Worm (Caenorhabditis elegans): ENCODE data around the gene F14D2.7.

- TF ChIP-seq zag-1 (tag; optimal IDR thresholded peaks at IDR 0.05) (no peak), alr-1 (tag; optimal IDR thresholded peaks at IDR 0.05) (no peak)
These were observed 32.6 kb upstream of the F14D2.7 start, which contains the start of gene bath-23 for ce11 chrII:3371010-3371409.
